Fruit fly (Drosophila melanogaster): ENCODE results near the gene fne.

fne gene

dm6 chrX:12958920-12959319 lies 41.6 kb downstream of the fne start, which contains the start of gene CG32642:
CG32642 (plus strand) TSS chrX:12959220.
- no peak for TF ChIP-seq N (GFP tag; optimal IDR thresholded peaks at IDR 0.05)
- no peak for TF ChIP-seq rgr (GFP tag; optimal IDR thresholded peaks at IDR 0.05)
- no peak for TF ChIP-seq Jra (GFP tag; optimal IDR thresholded peaks at IDR 0.05)
- no peak for TF ChIP-seq Hnf4 (GFP tag; optimal IDR thresholded peaks at IDR 0.05)
- TF ChIP-seq CrebA (GFP tag; optimal IDR thresholded peaks at IDR 0.05; ENCODE audit: borderline replicate concordance) = no peak
- no peak for TF ChIP-seq h (GFP tag; optimal IDR thresholded peaks at IDR 0.05)
- TF ChIP-seq CG32264 (GFP tag; optimal IDR thresholded peaks at IDR 0.05) = no peak
- no peak for TF ChIP-seq br (GFP tag; optimal IDR thresholded peaks at IDR 0.05)

dm6 chrX:12967296-12967938 lies 50.1 kb downstream of the fne start, which contains the start of gene Mur11Da:
Mur11Da (plus strand) TSS chrX:12967888.
- no peak for TF ChIP-seq N (GFP tag; optimal IDR thresholded peaks at IDR 0.05)
- no peak for TF ChIP-seq Mio (GFP tag; optimal IDR thresholded peaks at IDR 0.05)
- TF ChIP-seq h (GFP tag; optimal IDR thresholded peaks at IDR 0.05) = no peak
- TF ChIP-seq woc (GFP tag; optimal IDR thresholded peaks at IDR 0.05) = no peak
- no peak for TF ChIP-seq Dfd (GFP tag; optimal IDR thresholded peaks at IDR 0.05)
- no peak for TF ChIP-seq dmrt93B (GFP tag; optimal IDR thresholded peaks at IDR 0.05)
- TF ChIP-seq psq (GFP tag; optimal IDR thresholded peaks at IDR 0.05) = no peak
- TF ChIP-seq HLH106 (tag; optimal IDR thresholded peaks at IDR 0.05) = no peak
- TF ChIP-seq Hr78 (GFP tag; optimal IDR thresholded peaks at IDR 0.05) = no peak
- no peak for TF ChIP-seq tai (GFP tag; optimal IDR thresholded peaks at IDR 0.05)
- TF ChIP-seq Hr83 (GFP tag; optimal IDR thresholded peaks at IDR 0.05; ENCODE audit: poor library complexity, severe bottlenecking) = no peak
- TF ChIP-seq usp (GFP tag; optimal IDR thresholded peaks at IDR 0.05) = no peak

- no peak for TF ChIP-seq fru (GFP tag; optimal IDR thresholded peaks at IDR 0.05)
- TF ChIP-seq Dif (GFP tag; optimal IDR thresholded peaks at IDR 0.05; ENCODE audit: partially characterized antibody) = no peak
- no peak for TF ChIP-seq Vsx2 (GFP tag; optimal IDR thresholded peaks at IDR 0.05; ENCODE audit: partially characterized antibody)
- no peak for TF ChIP-seq br (GFP tag; optimal IDR thresholded peaks at IDR 0.05)
- no peak for TF ChIP-seq brk (GFP tag; optimal IDR thresholded peaks at IDR 0.05)
- TF ChIP-seq Myc (optimal IDR thresholded peaks at IDR 0.05) = no peak
- no peak for TF ChIP-seq Rel (GFP tag; optimal IDR thresholded peaks at IDR 0.05)
- no peak for TF ChIP-seq Rel (tag; optimal IDR thresholded peaks at IDR 0.05)
- TF ChIP-seq lola (GFP tag; optimal IDR thresholded peaks at IDR 0.05) = no peak
These were observed 53.1 kb downstream of the fne start, which contains the start of gene CG15721 for dm6 chrX:12970411-12970810. CG15721 (plus strand) TSS chrX:12970711.

- TF ChIP-seq usp (GFP tag; optimal IDR thresholded peaks at IDR 0.05) (no peak), tai (GFP tag; optimal IDR thresholded peaks at IDR 0.05) (no peak), jim (GFP tag; optimal IDR thresholded peaks at IDR 0.05) (no peak), HLH106 (tag; optimal IDR thresholded peaks at IDR 0.05) (no peak), Hr78 (GFP tag; optimal IDR thresholded peaks at IDR 0.05) (no peak), Jra (GFP tag; optimal IDR thresholded peaks at IDR 0.05) (no peak), h (GFP tag; optimal IDR thresholded peaks at IDR 0.05) (no peak), sv (GFP tag; optimal IDR thresholded peaks at IDR 0.05) (no peak), Vsx2 (GFP tag; optimal IDR thresholded peaks at IDR 0.05; ENCODE audit: partially characterized antibody) (no peak), CG32264 (GFP tag; optimal IDR thresholded peaks at IDR 0.05) (no peak), Dif (GFP tag; optimal IDR thresholded peaks at IDR 0.05; ENCODE audit: partially characterized antibody) (no peak), br (GFP tag; optimal IDR thresholded peaks at IDR 0.05) (no peak), sage (GFP tag; optimal IDR thresholded peaks at IDR 0.05) (no peak), dl (GFP tag; optimal IDR thresholded peaks at IDR 0.05; ENCODE audit: insufficient read depth in 1 of 2, partially characterized antibody in 2 of 2) (no peak), CG9705 (GFP tag; optimal IDR thresholded peaks at IDR 0.05) (no peak), CrebA (GFP tag; optimal IDR thresholded peaks at IDR 0.05; ENCODE audit: borderline replicate concordance) (no peak), brk (GFP tag; optimal IDR thresholded peaks at IDR 0.05) (no peak), fru (GFP tag; optimal IDR thresholded peaks at IDR 0.05) (no peak)
These were observed 58.9 kb downstream of the fne start, which contains the start of gene CG12716 for dm6 chrX:12976131-12976530. CG12716 (minus strand) TSS chrX:12976231.

- no peak for TF ChIP-seq N (GFP tag; optimal IDR thresholded peaks at IDR 0.05)
- no peak for TF ChIP-seq dsf (GFP tag; optimal IDR thresholded peaks at IDR 0.05; ENCODE audit: borderline replicate concordance)
- TF ChIP-seq CrebA (GFP tag; optimal IDR thresholded peaks at IDR 0.05; ENCODE audit: borderline replicate concordance) = no peak
- no peak for TF ChIP-seq pan (optimal IDR thresholded peaks at IDR 0.05)
- TF ChIP-seq GATAd (GFP tag; optimal IDR thresholded peaks at IDR 0.05) = no peak
- TF ChIP-seq Abd-B (GFP tag; optimal IDR thresholded peaks at IDR 0.05) = no peak
- no peak for TF ChIP-seq woc (GFP tag; optimal IDR thresholded peaks at IDR 0.05)
- no peak for TF ChIP-seq Hr83 (GFP tag; optimal IDR thresholded peaks at IDR 0.05; ENCODE audit: poor library complexity, severe bottlenecking)
- no peak for TF ChIP-seq ey (GFP tag; optimal IDR thresholded peaks at IDR 0.05)
- TF ChIP-seq sv (GFP tag; optimal IDR thresholded peaks at IDR 0.05) = no peak
- TF ChIP-seq sage (GFP tag; optimal IDR thresholded peaks at IDR 0.05) = no peak
- no peak for TF ChIP-seq tai (GFP tag; optimal IDR thresholded peaks at IDR 0.05)
These were observed 66.9 kb downstream of the fne start, which contains the start of gene CG32643 for dm6 chrX:12984224-12984623. CG32643 (plus strand) TSS chrX:12984524.
